Fruit fly (Drosophila melanogaster) S2 (cell line): ENCODE data around the gene CG31391.

Source experiments
- CG8478 ChIP-seq: fragments of >200 bp; optimal IDR thresholded peaks from 2 replicates; lab custom pipeline; 2018
- CTCF ChIP-seq, 2 experiments: fragments of >200 bp; optimal IDR thresholded peaks; 2 replicates each; lab custom pipeline; 2018

DNA sequence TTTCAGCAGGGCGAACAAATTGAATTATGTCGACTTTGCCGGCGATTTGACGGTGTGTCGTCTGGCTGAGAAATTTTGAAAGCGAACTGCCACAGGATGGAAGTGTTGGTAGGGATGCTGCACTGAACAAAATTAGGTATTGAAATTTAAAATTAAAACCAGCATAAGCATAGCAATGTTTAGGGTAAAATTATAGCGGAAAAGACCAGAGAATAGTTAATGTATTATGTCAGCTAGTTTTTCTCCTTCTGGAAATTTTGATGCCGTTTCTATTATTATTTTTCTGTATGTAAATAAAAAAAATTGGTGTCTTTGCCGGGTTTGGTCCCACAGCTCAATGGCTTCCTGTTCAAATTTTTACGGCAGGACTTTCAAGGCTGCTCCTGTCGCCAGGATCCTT lies 21.8 kb upstream of the CG31391 start:
- TF ChIP-seq CTCF (optimal IDR thresholded peaks at IDR 0.05; lab: Kevin White, UChicago): no peak
- TF ChIP-seq CG8478 (lab: Kevin White, UChicago): no peak
